Worm (Caenorhabditis elegans) whole organism, L1 larva: ENCODE data around the gene mrpl-35.

Experiments used
- lin-39 ChIP-seq: fragments of 150-350 bp; optimal IDR thresholded peaks from 2 replicates; lab custom pipeline; 2014; ENCODE audit warnings: missing biosample characterization, missing genetic modification reagents, missing genetic modification characterization
- nhr-12 ChIP-seq: sonication (generic microtip); optimal IDR thresholded peaks from 2 replicates; lab custom pipeline; 2017; ENCODE audit warnings: missing biosample characterization, missing genetic modification characterization
- nhr-76 ChIP-seq: sonication (generic microtip); optimal IDR thresholded peaks from 2 replicates; lab custom pipeline; 2017; ENCODE audit warnings: missing biosample characterization, missing genetic modification characterization
- pax-3 ChIP-seq: fragments of 200-800 bp; sonication (Bioruptor generic); optimal IDR thresholded peaks from 2 replicates; lab custom pipeline; 2018; ENCODE audit warnings: mild to moderate bottlenecking, missing genetic modification characterization, moderate library complexity, missing compliant biosample characterization
- pqm-1 ChIP-seq: sonication (generic microtip); optimal IDR thresholded peaks from 3 replicates; lab custom pipeline; 2017; ENCODE audit warnings: missing biosample characterization, missing genetic modification characterization
- skn-1 ChIP-seq: fragments of 150-350 bp; optimal IDR thresholded peaks from 2 replicates; lab custom pipeline; 2014; ENCODE audit warnings: missing biosample characterization, missing genetic modification characterization
- snpc-4 ChIP-seq: fragments of 150-350 bp; optimal IDR thresholded peaks from 2 replicates; lab custom pipeline; 2014; ENCODE audit warnings: missing biosample characterization, missing genetic modification characterization
- sup-37 ChIP-seq: fragments of 200-800 bp; sonication (Bioruptor generic); optimal IDR thresholded peaks from 2 replicates; lab custom pipeline; 2018; ENCODE audit warnings: mild to moderate bottlenecking, missing genetic modification characterization, missing compliant biosample characterization
- vab-15 ChIP-seq: sonication (generic microtip); optimal IDR thresholded peaks from 2 replicates; lab custom pipeline; 2017; ENCODE audit warnings: missing genotype, mild to moderate bottlenecking, missing genetic modification characterization, missing compliant biosample characterization

ce11 chrIII:3476245-3476644 lies 33.8 kb upstream of the mrpl-35 start:
- TF ChIP-seq vab-15 (peak; percentile 11), pax-3 (peak; percentile 96), snpc-4 (no peak), nhr-76 (tag; lab: Kevin White, UChicago) (no peak), skn-1 (tag; lab: Kevin White, UChicago) (no peak), lin-39 (no peak), sup-37 (GFP tag; lab: Kevin White, UChicago) (no peak), pqm-1 (no peak), nhr-12 (tag; lab: Kevin White, UChicago) (no peak)
